Worm (Caenorhabditis elegans) whole organism, mixed stage, embryonic: ENCODE results near the gene nyn-1.

Experiments
- bed-3 ChIP-seq: fragments of 200-800 bp; sonication (Bioruptor generic); optimal IDR thresholded peaks from 3 replicates; lab custom pipeline; 2018; ENCODE audit warnings: mild to moderate bottlenecking, missing genetic modification characterization, moderate library complexity, missing compliant biosample characterization
- blmp-1 ChIP-seq: fragments of 150-350 bp; optimal IDR thresholded peaks from 2 replicates; lab custom pipeline; 2014; ENCODE audit warnings: missing biosample characterization, missing genetic modification characterization
- ceh-83 ChIP-seq: fragments of 200-800 bp; sonication (Bioruptor generic); optimal IDR thresholded peaks from 2 replicates; lab custom pipeline; 2018; ENCODE audit warnings: mild to moderate bottlenecking, missing genetic modification characterization, missing compliant biosample characterization
- ces-1 ChIP-seq: fragments of 150-350 bp; optimal IDR thresholded peaks from 2 replicates; lab custom pipeline; 2014; ENCODE audit warnings: missing biosample characterization, missing genetic modification reagents, missing genetic modification characterization
- cnd-1 ChIP-seq: fragments of 200-800 bp; sonication (Bioruptor generic); optimal IDR thresholded peaks from 2 replicates; lab custom pipeline; 2018; ENCODE audit warnings: mild to moderate bottlenecking, missing genetic modification characterization, missing compliant biosample characterization
- drap-1 ChIP-seq: fragments of 200-800 bp; sonication (Bioruptor generic); optimal IDR thresholded peaks from 3 replicates; lab custom pipeline; 2018; ENCODE audit warnings: mild to moderate bottlenecking, missing genetic modification characterization, missing compliant biosample characterization
- elt-1 ChIP-seq: sonication (generic microtip); optimal IDR thresholded peaks from 2 replicates; lab custom pipeline; 2017; ENCODE audit warnings: missing genetic modification characterization, mild to moderate bottlenecking, missing compliant biosample characterization, antibody characterized with exemption, moderate library complexity, borderline replicate concordance; ENCODE audit not compliant: insufficient read depth
- elt-3 ChIP-seq: fragments of 150-350 bp; optimal IDR thresholded peaks from 2 replicates; lab custom pipeline; 2014; ENCODE audit warnings: missing biosample characterization, missing genetic modification characterization
- flh-1 ChIP-seq: fragments of 200-800 bp; sonication (Bioruptor generic); optimal IDR thresholded peaks from 2 replicates; lab custom pipeline; 2018; ENCODE audit warnings: mild to moderate bottlenecking, missing genetic modification characterization, moderate library complexity, missing compliant biosample characterization
- hlh-1 ChIP-seq: fragments of 150-350 bp; optimal IDR thresholded peaks from 2 replicates; lab custom pipeline; 2014; ENCODE audit warnings: missing biosample characterization, missing genetic modification reagents, missing genetic modification characterization
- lin-13 ChIP-seq: fragments of 150-350 bp; optimal IDR thresholded peaks from 2 replicates; lab custom pipeline; 2014; ENCODE audit warnings: missing biosample characterization, missing genetic modification characterization
- lin-32 ChIP-seq: fragments of 200-800 bp; sonication (Bioruptor generic); optimal IDR thresholded peaks from 2 replicates; lab custom pipeline; 2018; ENCODE audit warnings: mild to moderate bottlenecking, missing genetic modification characterization, missing compliant biosample characterization
- lsy-2 ChIP-seq: fragments of 150-350 bp; optimal IDR thresholded peaks from 2 replicates; lab custom pipeline; 2014; ENCODE audit warnings: missing biosample characterization, missing genetic modification characterization
- mab-5 ChIP-seq: fragments of 150-350 bp; optimal IDR thresholded peaks from 2 replicates; lab custom pipeline; 2014; ENCODE audit warnings: missing biosample characterization, missing genetic modification characterization
- mep-1 ChIP-seq: fragments of 150-350 bp; optimal IDR thresholded peaks from 2 replicates; lab custom pipeline; 2017; ENCODE audit warnings: missing biosample characterization, missing genetic modification reagents, missing genetic modification characterization, inconsistent platforms
- mls-2 ChIP-seq: sonication (generic microtip); optimal IDR thresholded peaks from 2 replicates; lab custom pipeline; 2016; ENCODE audit warnings: mild to moderate bottlenecking, missing genetic modification characterization, moderate library complexity, missing compliant biosample characterization
- nhr-237 ChIP-seq: fragments of 150-350 bp; optimal IDR thresholded peaks from 2 replicates; lab custom pipeline; 2014; ENCODE audit warnings: missing biosample characterization, missing genetic modification characterization
- nhr-28 ChIP-seq: fragments of 150-350 bp; optimal IDR thresholded peaks from 2 replicates; lab custom pipeline; 2014; ENCODE audit warnings: missing biosample characterization, missing genetic modification characterization
- nhr-76 ChIP-seq: sonication (generic microtip); optimal IDR thresholded peaks from 2 replicates; lab custom pipeline; 2017; ENCODE audit warnings: missing biosample characterization, missing genetic modification characterization
- pha-4 ChIP-seq: fragments of 150-350 bp; optimal IDR thresholded peaks from 2 replicates; lab custom pipeline; 2018; ENCODE audit warnings: missing biosample characterization, missing genetic modification reagents, missing genetic modification characterization
- sem-2 ChIP-seq: fragments of 200-800 bp; sonication (Bioruptor generic); optimal IDR thresholded peaks from 2 replicates; lab custom pipeline; 2018; ENCODE audit warnings: mild to moderate bottlenecking, missing genetic modification characterization, missing compliant biosample characterization
- sptf-1 ChIP-seq: sonication (generic microtip); optimal IDR thresholded peaks from 2 replicates; lab custom pipeline; 2017; ENCODE audit warnings: mild to moderate bottlenecking, missing genetic modification characterization, moderate library complexity, missing compliant biosample characterization
- unc-120 ChIP-seq: sonication (generic microtip); optimal IDR thresholded peaks from 2 replicates; lab custom pipeline; 2017; ENCODE audit warnings: missing genetic modification characterization, missing compliant biosample characterization; ENCODE audit not compliant: poor library complexity, severe bottlenecking
- unc-39 ChIP-seq: fragments of 150-350 bp; optimal IDR thresholded peaks from 2 replicates; lab custom pipeline; 2014; ENCODE audit warnings: missing biosample characterization, missing genetic modification characterization
- unc-62 ChIP-seq: fragments of 150-350 bp; optimal IDR thresholded peaks from 2 replicates; lab custom pipeline; 2014; ENCODE audit warnings: missing biosample characterization, missing genetic modification reagents, missing genetic modification characterization
- zip-8 ChIP-seq: fragments of 150-350 bp; optimal IDR thresholded peaks from 2 replicates; lab custom pipeline; 2014; ENCODE audit warnings: missing biosample characterization, missing genetic modification characterization
- ztf-11 ChIP-seq: fragments of 150-350 bp; optimal IDR thresholded peaks from 2 replicates; lab custom pipeline; 2014; ENCODE audit warnings: missing biosample characterization, missing genetic modification characterization

The nyn-1 gene

DNA sequence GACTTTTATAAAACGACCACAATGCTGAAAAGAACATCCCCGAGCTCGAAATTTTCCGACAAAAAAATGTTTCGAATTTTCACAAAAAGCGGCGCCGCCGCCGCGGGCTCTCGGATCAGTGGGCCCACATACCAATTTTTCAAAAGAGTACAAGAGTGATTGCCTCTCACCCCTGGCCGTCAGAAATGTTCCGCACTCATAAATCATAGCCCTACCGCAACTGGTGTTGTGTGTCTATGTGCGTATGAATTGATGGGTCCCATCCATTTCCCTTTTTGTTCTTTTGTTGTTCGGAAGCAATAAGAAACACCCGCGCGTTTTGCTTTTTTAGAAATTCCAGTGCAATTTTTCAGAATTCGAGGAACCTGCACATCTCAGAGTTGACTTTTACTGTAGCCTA is 7.8 kb upstream of the nyn-1 start:
- TF ChIP-seq hlh-1 (tag; lab: Kevin White, UChicago) (peak; percentile 29), mab-5 (tag; lab: Kevin White, UChicago) (peak; percentile 9), elt-1 (no peak), unc-62 (GFP tag; lab: Kevin White, UChicago) (peak; percentile 89), mep-1 (tag; lab: Kevin White, UChicago) (no peak)

DNA sequence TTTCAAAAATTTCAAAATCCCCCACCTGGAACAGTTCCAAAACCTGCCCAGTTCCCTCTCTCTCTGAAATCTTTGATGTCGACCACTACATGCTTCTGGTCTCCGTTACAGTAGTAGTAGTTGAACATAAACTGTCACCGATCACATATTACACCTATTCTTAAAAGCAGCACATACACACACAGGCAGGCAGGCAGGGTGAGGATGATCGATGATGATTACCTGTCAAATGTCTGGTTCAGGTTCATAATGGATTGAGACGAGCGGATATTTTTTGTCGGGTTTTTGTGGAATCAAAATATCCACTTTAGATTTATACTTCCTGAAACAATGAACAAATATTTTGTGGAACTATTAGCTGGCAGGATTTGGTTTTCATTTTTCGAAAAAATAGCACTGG is 7.2 kb upstream of the nyn-1 start:
- TF ChIP-seq elt-3 (no peak), unc-62 (GFP tag; lab: Kevin White, UChicago) (peak; percentile 98), bed-3 (no peak), hlh-1 (tag; lab: Kevin White, UChicago) (no peak), pha-4 (tag; lab: Kevin White, UChicago) (no peak), nhr-237 (tag; lab: Kevin White, UChicago) (no peak), ceh-83 (GFP tag; lab: Kevin White, UChicago) (no peak)

DNA sequence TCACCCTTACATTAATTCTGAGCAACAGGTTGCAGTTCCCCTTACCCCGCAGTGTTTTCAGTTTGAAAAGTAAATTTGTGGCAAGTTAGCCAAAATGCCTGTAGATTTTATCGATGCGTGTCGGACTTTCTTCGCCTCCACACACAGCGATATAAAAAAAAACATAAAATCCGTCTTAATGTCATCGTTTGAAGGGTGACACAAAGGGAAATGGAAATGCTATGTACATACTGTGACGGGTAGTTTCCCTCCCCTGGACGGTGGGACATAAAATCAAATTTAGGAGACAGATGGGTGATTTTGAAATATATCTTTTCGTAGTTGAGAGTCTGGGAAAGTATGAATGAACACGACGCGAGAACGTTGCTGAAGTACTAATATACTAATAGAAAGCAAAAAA is 5.7 kb upstream of the nyn-1 start:
- TF ChIP-seq nhr-76 (tag; lab: Kevin White, UChicago) (no peak), flh-1 (GFP tag; lab: Kevin White, UChicago) (no peak), drap-1 (GFP tag; lab: Kevin White, UChicago) (no peak), blmp-1 (tag; lab: Kevin White, UChicago) (no peak)

DNA sequence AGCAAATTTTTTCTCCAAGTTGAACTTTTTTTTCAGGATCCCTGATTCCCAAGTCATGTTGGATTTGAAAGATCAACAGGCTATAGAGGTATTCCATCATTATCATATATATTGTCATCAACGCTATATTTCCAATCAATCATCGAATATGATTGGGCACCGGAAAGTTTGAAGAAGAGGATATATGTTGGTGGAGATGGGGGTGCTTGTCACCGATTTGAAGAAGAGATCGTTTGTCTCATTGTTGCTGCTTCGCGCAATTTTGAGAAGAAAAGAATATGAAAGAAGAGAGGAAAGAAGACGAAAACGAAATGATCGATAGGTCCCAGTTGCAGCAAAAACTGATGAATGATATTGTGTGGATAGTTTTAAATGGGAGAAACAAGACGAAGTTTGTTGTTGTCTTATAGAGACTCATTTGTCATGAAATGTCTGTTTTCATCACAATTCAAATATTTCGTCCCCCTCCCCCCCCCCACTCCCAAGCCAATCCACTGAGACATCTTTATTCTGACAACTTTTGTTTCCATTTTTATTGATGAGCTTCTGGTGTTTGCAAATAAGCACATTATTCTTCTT is 2.6 kb upstream of the nyn-1 start, which contains the start of gene T23G4.2:
T23G4.2 (minus strand) TSS at position 255 of the 579 bp plus-strand sequence.
- TF ChIP-seq unc-62 (GFP tag; lab: Kevin White, UChicago) (peak; percentile 87), mep-1 (tag; lab: Kevin White, UChicago) (no peak)

DNA sequence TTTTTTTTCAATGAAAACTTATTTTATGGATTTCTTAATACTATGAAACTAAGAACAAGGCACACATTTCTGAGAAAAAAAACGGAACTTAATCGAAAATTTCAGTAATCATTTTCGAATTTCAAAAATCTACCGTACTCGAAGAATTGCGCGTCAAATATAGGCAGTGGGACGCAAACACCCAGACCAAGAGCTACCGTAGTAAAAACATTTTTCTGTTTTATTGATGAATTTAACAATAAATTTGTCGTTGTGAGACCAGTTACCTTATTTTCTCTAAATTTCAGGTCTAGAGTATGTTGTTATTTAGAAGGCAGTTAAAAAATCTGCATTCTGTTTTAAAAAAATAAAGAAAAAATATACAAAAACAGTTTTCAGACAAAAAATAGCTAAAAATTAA is 816 bp upstream of the nyn-1 start:
- no peak for TF ChIP-seq sem-2 (GFP tag; lab: Kevin White, UChicago)
- TF ChIP-seq lin-13 (tag; lab: Kevin White, UChicago), result no peak
- no peak for TF ChIP-seq ces-1 (GFP tag; lab: Kevin White, UChicago)
- TF ChIP-seq zip-8, result no peak
- no peak for TF ChIP-seq ceh-83 (GFP tag; lab: Kevin White, UChicago)
- no peak for TF ChIP-seq lin-32 (GFP tag; lab: Kevin White, UChicago)
- no peak for TF ChIP-seq unc-62 (GFP tag; lab: Kevin White, UChicago)
- no peak for TF ChIP-seq lsy-2 (tag; lab: Kevin White, UChicago)
- TF ChIP-seq, all 35 proteins: peak for 0

DNA sequence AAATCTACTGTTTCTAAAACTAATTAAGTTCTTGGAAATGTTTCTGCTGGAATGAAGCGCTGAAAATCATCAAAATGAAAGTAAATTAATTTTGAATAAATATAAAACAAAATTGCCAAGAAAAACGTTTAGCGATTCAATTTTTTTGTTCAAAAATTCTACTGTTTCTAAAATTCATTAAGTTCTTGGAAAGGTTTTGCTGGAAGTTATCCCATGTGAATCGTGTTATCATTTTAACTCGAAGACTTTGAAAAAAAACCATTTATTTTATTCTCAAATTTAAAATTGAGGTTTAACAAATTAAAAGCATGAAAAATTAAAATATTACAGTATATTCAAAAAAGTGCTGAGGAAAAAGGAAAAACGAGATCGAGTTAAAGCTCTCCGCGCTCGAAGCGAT is 2.0 kb downstream of the nyn-1 start:
- TF ChIP-seq cnd-1 (no peak), sem-2 (GFP tag; lab: Kevin White, UChicago) (no peak), mep-1 (tag; lab: Kevin White, UChicago) (no peak), nhr-28 (tag; lab: Kevin White, UChicago) (no peak), lin-13 (tag; lab: Kevin White, UChicago) (no peak), elt-3 (no peak), hlh-1 (tag; lab: Kevin White, UChicago) (no peak), bed-3 (no peak), ces-1 (GFP tag; lab: Kevin White, UChicago) (no peak), nhr-237 (tag; lab: Kevin White, UChicago) (no peak), elt-1 (no peak), ztf-11 (no peak), unc-120 (tag; lab: Kevin White, UChicago) (no peak), drap-1 (GFP tag; lab: Kevin White, UChicago) (no peak), unc-39 (tag; lab: Kevin White, UChicago) (no peak), mls-2 (no peak)

DNA sequence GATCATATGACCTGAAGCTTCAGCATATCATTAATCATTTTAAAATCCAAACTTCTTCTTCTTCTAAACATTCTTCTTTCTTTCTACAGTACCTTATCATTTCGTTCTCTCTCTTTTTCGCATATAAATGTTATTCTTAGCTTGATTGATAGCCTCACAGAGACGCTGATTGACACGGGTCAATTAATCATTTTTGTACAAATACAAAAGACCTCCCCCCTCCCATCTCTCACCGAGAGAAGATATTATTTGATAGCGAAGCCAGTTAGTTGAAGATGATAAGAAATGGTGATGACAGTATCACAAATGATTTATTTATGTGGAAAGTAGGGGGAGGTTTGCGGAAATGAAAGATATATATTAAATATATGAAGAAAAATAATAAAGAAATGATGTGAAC is 4.1 kb downstream of the nyn-1 start:
- TF ChIP-seq sptf-1 (no peak), flh-1 (GFP tag; lab: Kevin White, UChicago) (no peak), elt-3 (peak; percentile 78), mab-5 (tag; lab: Kevin White, UChicago) (peak; percentile 57), unc-62 (GFP tag; lab: Kevin White, UChicago) (peak; percentile 94)
